Fruit fly (Drosophila melanogaster): Measurements from ENCODE around the gene CG46457.

DNA sequence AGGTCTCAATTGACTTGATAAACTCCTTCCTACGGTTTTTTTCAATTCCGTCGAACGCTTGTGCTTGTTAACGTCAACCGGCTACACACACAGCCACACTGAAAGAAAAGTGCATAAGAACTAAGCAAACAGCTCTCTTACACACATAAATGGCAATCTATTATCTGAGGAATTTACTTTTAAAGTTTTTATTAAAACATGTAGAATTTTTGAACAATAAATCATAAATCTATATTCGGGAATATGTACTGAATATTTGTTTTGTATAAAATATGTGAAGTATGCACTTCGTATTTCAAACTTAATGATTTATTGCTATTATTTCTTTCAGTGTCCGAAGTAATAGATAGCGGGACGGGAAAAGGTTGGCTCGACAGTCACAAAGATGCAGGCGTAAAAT, 20.4 kb upstream of the CG46457 start:
- TF ChIP-seq psq (optimal IDR thresholded peaks at IDR 0.05) = no peak
- TF ChIP-seq EcR (GFP tag; optimal IDR thresholded peaks at IDR 0.05) = no peak
- no peak for TF ChIP-seq usp (GFP tag; optimal IDR thresholded peaks at IDR 0.05)
- TF ChIP-seq CG8478 (optimal IDR thresholded peaks at IDR 0.05) = no peak
- TF ChIP-seq pan (optimal IDR thresholded peaks at IDR 0.05) = no peak
- no peak for TF ChIP-seq Dll (optimal IDR thresholded peaks at IDR 0.05)
